Fruit fly (Drosophila melanogaster): Measurements from ENCODE around the gene Reck.

The Reck gene

dm6 chr3L:15051325-15051724 is 37.5 kb upstream of the Reck start, which contains the start of gene CG43679:
TSS of gene CG43679 (minus strand) at chr3L:15051425.
- TF ChIP-seq Pif1A (GFP tag; optimal IDR thresholded peaks at IDR 0.05) (no peak), Pif1B (GFP tag; optimal IDR thresholded peaks at IDR 0.05) (no peak), CG17806 (tag; optimal IDR thresholded peaks at IDR 0.05) (no peak), CG14655 (GFP tag; optimal IDR thresholded peaks at IDR 0.05) (no peak), D1 (tag; optimal IDR thresholded peaks at IDR 0.05) (no peak), CG4496 (GFP tag; IDR thresholded peaks at IDR 0.05) (no peak), EcR (GFP tag; optimal IDR thresholded peaks at IDR 0.05) (no peak), gl (tag; optimal IDR thresholded peaks at IDR 0.05) (no peak), Snoo (tag; optimal IDR thresholded peaks at IDR 0.05) (no peak)

dm6 chr3L:15050706-15051105 is 36.8 kb upstream of the Reck start, which contains the start of gene CG12310:
TSS of gene CG12310 (minus strand) at chr3L:15050806.
- TF ChIP-seq CG14655 (GFP tag; optimal IDR thresholded peaks at IDR 0.05) (no peak), CG8301 (tag; optimal IDR thresholded peaks at IDR 0.05) (no peak), CG13204 (GFP tag; optimal IDR thresholded peaks at IDR 0.05) (no peak), EcR (GFP tag; optimal IDR thresholded peaks at IDR 0.05) (no peak), CG9948 (tag; optimal IDR thresholded peaks at IDR 0.05) (no peak), Pif1A (GFP tag; optimal IDR thresholded peaks at IDR 0.05) (no peak), CG8159 (tag; optimal IDR thresholded peaks at IDR 0.05) (no peak), rn (GFP tag; IDR thresholded peaks at IDR 0.05) (no peak), CG10348 (GFP tag; IDR thresholded peaks at IDR 0.05) (no peak), CG32121 (GFP tag; IDR thresholded peaks at IDR 0.05) (no peak)

- TF ChIP-seq CG4496 (GFP tag; IDR thresholded peaks at IDR 0.05) (no peak), EcR (GFP tag; optimal IDR thresholded peaks at IDR 0.05) (no peak), CG8159 (tag; optimal IDR thresholded peaks at IDR 0.05) (no peak), gl (tag; optimal IDR thresholded peaks at IDR 0.05) (no peak), D1 (tag; optimal IDR thresholded peaks at IDR 0.05) (no peak)
These were observed 36.2 kb upstream of the Reck start, which contains the start of gene CG18581 for dm6 chr3L:15050109-15050508. TSS of gene CG18581 (minus strand) at chr3L:15050209.

dm6 chr3L:15049395-15049794 is 35.5 kb upstream of the Reck start, which contains the start of gene CG43678:
TSS of gene CG43678 (minus strand) at chr3L:15049495.
- no peak for TF ChIP-seq CG8159 (tag; optimal IDR thresholded peaks at IDR 0.05)
- TF ChIP-seq D1 (tag; optimal IDR thresholded peaks at IDR 0.05): no peak
- TF ChIP-seq gl (tag; optimal IDR thresholded peaks at IDR 0.05): no peak
- no peak for TF ChIP-seq CG14655 (GFP tag; optimal IDR thresholded peaks at IDR 0.05)
- TF ChIP-seq rn (GFP tag; IDR thresholded peaks at IDR 0.05): no peak
- no peak for TF ChIP-seq CG13204 (GFP tag; optimal IDR thresholded peaks at IDR 0.05)
- no peak for TF ChIP-seq Ets98B (GFP tag; IDR thresholded peaks at IDR 0.05)
- no peak for TF ChIP-seq fd96Ca (GFP tag; IDR thresholded peaks at IDR 0.05)
- no peak for TF ChIP-seq CG15710 (tag; optimal IDR thresholded peaks at IDR 0.05)
- no peak for TF ChIP-seq Pif1B (GFP tag; optimal IDR thresholded peaks at IDR 0.05)
- TF ChIP-seq CG17806 (tag; optimal IDR thresholded peaks at IDR 0.05): no peak
- no peak for TF ChIP-seq CG34367 (tag; optimal IDR thresholded peaks at IDR 0.05)
- TF ChIP-seq CG8301 (tag; optimal IDR thresholded peaks at IDR 0.05): no peak

- TF ChIP-seq Ets98B (GFP tag; IDR thresholded peaks at IDR 0.05): no peak
- no peak for TF ChIP-seq CG12605 (GFP tag; IDR thresholded peaks at IDR 0.05)
- TF ChIP-seq CG17806 (tag; optimal IDR thresholded peaks at IDR 0.05): no peak
- TF ChIP-seq EcR (GFP tag; optimal IDR thresholded peaks at IDR 0.05): no peak
These were observed 34.2 kb upstream of the Reck start for dm6 chr3L:15048091-15048490.

- no peak for TF ChIP-seq CG13204 (GFP tag; optimal IDR thresholded peaks at IDR 0.05)
- TF ChIP-seq CG10348 (GFP tag; IDR thresholded peaks at IDR 0.05): no peak
- no peak for TF ChIP-seq EcR (GFP tag; optimal IDR thresholded peaks at IDR 0.05)
- TF ChIP-seq CG17806 (tag; optimal IDR thresholded peaks at IDR 0.05): no peak
- TF ChIP-seq CG34367 (tag; optimal IDR thresholded peaks at IDR 0.05): no peak
- TF ChIP-seq CG8301 (tag; optimal IDR thresholded peaks at IDR 0.05): no peak
- TF ChIP-seq Snoo (tag; optimal IDR thresholded peaks at IDR 0.05): no peak
- TF ChIP-seq fd96Ca (GFP tag; IDR thresholded peaks at IDR 0.05): no peak
- no peak for TF ChIP-seq CG9948 (tag; optimal IDR thresholded peaks at IDR 0.05)
- TF ChIP-seq CG8159 (tag; optimal IDR thresholded peaks at IDR 0.05): no peak
- no peak for TF ChIP-seq CG12605 (GFP tag; IDR thresholded peaks at IDR 0.05)
- TF ChIP-seq rn (GFP tag; IDR thresholded peaks at IDR 0.05): no peak
- no peak for TF ChIP-seq gl (tag; optimal IDR thresholded peaks at IDR 0.05)
- no peak for TF ChIP-seq CG4496 (GFP tag; IDR thresholded peaks at IDR 0.05)
- TF ChIP-seq CG15710 (tag; optimal IDR thresholded peaks at IDR 0.05): no peak
- TF ChIP-seq Ets98B (GFP tag; IDR thresholded peaks at IDR 0.05): no peak
These were observed 33.7 kb upstream of the Reck start for dm6 chr3L:15047606-15048005.

- TF ChIP-seq CG9948 (tag; optimal IDR thresholded peaks at IDR 0.05) (no peak), fd96Ca (GFP tag; IDR thresholded peaks at IDR 0.05) (no peak), CG32121 (GFP tag; IDR thresholded peaks at IDR 0.05) (no peak), D1 (tag; optimal IDR thresholded peaks at IDR 0.05) (no peak)
These were observed 31.3 kb upstream of the Reck start for dm6 chr3L:15045114-15045513.

All from whole organism, pupa.